Fruit fly (Drosophila melanogaster) S2 (cell line): Measurements from ENCODE around the gene aralar1.

Experiments used
- CG8478 ChIP-seq: fragments of >200 bp; optimal IDR thresholded peaks from 2 replicates; lab custom pipeline; 2018
- CTCF ChIP-seq, 2 experiments: fragments of >200 bp; optimal IDR thresholded peaks; 2 replicates each; lab custom pipeline; 2018

DNA sequence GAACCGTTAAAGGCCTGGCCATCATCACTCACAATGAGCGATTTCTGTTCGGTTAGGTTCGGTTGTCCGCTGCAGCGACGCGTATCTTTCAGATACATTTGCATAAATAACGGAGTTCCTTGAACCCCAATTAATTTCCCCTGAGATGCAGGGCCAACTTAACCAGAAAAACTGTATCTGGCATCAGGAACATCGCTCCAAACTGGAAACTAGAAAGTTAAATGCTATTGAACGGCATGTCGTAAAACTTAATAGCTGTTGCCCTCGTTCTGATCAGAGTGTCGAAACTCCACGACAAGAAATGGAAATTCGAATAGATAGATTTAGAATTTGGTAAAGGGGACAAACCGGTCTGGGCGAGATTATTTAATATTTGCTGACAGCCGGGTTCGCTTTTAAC lies 16.7 kb upstream of the aralar1 start:
- TF ChIP-seq CG8478 (lab: Kevin White, UChicago): no peak
- TF ChIP-seq CTCF (optimal IDR thresholded peaks at IDR 0.05; lab: Kevin White, UChicago): no peak
